Fruit fly (Drosophila melanogaster): ENCODE data around the gene CG5001.

- TF ChIP-seq CTCF (GFP tag; optimal IDR thresholded peaks at IDR 0.05) = no peak
- no peak for TF ChIP-seq CG11247 (GFP tag; IDR thresholded peaks at IDR 0.05)
- no peak for TF ChIP-seq ttk (GFP tag; IDR thresholded peaks at IDR 0.05)
- no peak for TF ChIP-seq CG16815 (GFP tag; optimal IDR thresholded peaks at IDR 0.05)
- TF ChIP-seq wek (GFP tag; optimal IDR thresholded peaks at IDR 0.05) = no peak
- no peak for TF ChIP-seq CG14965 (GFP tag; optimal IDR thresholded peaks at IDR 0.05; ENCODE audit: borderline replicate concordance)
- no peak for TF ChIP-seq Dip3 (GFP tag; optimal IDR thresholded peaks at IDR 0.05)
- TF ChIP-seq pita (GFP tag; optimal IDR thresholded peaks at IDR 0.05) = no peak
- no peak for TF ChIP-seq CG2678 (tag; optimal IDR thresholded peaks at IDR 0.05)
- no peak for TF ChIP-seq fd3F (GFP tag; optimal IDR thresholded peaks at IDR 0.05)
- no peak for TF ChIP-seq CG10462 (GFP tag; optimal IDR thresholded peaks at IDR 0.05)
- TF ChIP-seq CG18599 (GFP tag; optimal IDR thresholded peaks at IDR 0.05) = no peak
- TF ChIP-seq sug (tag; optimal IDR thresholded peaks at IDR 0.05) = no peak
These were observed 32.9 kb upstream of the CG5001 start for dm6 chr2L:1152693-1153092.

Data from whole organism, embryonic.